Worm (Caenorhabditis elegans): ENCODE data around the gene Y62H9A.1.

DNA sequence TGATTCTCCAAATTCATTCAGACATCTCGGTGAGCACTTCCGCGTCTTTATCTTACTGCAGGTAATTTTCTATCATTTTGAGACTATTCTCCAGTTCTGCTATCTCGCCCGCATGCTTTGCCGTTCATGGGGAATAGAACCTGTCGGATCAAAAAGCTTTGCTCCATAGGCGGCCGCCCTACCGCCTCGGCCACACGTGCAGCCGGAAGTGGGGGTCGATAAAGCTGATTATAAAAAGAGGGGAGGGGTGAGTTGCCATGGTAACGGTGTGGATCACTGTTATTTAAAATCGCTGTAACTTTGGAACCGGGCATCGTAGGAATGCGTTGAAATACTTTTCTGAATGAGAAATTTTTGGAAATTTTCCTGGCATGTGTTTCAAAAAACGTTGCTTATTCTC, 4.9 kb upstream of the Y62H9A.1 start:
- no peak for TF ChIP-seq nhr-77 (tag; optimal IDR thresholded peaks at IDR 0.05)
- TF ChIP-seq ama-1 (optimal IDR thresholded peaks at IDR 0.05), result no peak
- TF ChIP-seq nfya-1 (tag; optimal IDR thresholded peaks at IDR 0.05; ENCODE audit: insufficient read depth), result no peak
- TF ChIP-seq ztf-11 (tag; optimal IDR thresholded peaks at IDR 0.05), result no peak
- TF ChIP-seq pqm-1 (tag; optimal IDR thresholded peaks at IDR 0.05), result no peak
- no peak for TF ChIP-seq nhr-28 (tag; optimal IDR thresholded peaks at IDR 0.05)
